Fruit fly (Drosophila melanogaster): ENCODE results near the gene Fur1.

Gene Fur1

DNA sequence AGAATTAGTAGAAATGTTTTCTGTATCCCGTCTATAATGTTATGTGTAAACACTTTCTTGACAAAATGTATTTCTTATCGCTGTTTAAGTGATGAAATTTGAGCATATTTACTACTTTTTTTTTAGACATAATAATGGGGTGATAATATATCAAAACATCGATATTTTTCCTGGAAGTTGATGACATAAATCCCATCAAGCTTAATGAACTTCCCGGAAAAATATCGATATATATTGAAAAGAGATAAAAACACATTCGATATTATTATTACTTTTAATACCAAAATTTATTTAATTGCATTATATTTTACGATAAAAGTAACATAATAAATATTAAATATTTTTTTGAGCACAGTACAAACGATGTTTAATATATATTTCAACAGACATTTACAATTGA lies 22.9 kb upstream of the Fur1 start (continued):
- no peak for TF ChIP-seq CG10147 (GFP tag; optimal IDR thresholded peaks at IDR 0.05)
- peak; percentile 55; the same call in 2 of the 3 replicates for TF ChIP-seq CG16813 (GFP tag; IDR thresholded peaks at IDR 0.05; ENCODE audit: partially characterized antibody)
- TF ChIP-seq stwl (tag; optimal IDR thresholded peaks at IDR 0.05), result peak; percentile 58
- peak; percentile 61; the same call in 2 of the 3 replicates for TF ChIP-seq knrl (GFP tag; IDR thresholded peaks at IDR 0.05; ENCODE audit: partially characterized antibody)
- peak; percentile 47 for TF ChIP-seq Dref (GFP tag; IDR thresholded peaks at IDR 0.05)
- TF ChIP-seq Doc3 (GFP tag; IDR thresholded peaks at IDR 0.05; ENCODE audit: partially characterized antibody), result peak; percentile 63; the same call in 2 of the 3 replicates
- TF ChIP-seq hbn (GFP tag; IDR thresholded peaks at IDR 0.05; ENCODE audit: partially characterized antibody), result 0 out of 2 replicates have a peak, but pooled peaks have one; percentile 40
- 0 out of 2 replicates have a peak, but pooled peaks have one; percentile 49 for TF ChIP-seq nerfin-2 (GFP tag; IDR thresholded peaks at IDR 0.05; ENCODE audit: partially characterized antibody)
- peak; percentile 61; the same call in 1 of the 3 replicates for TF ChIP-seq hb (GFP tag; IDR thresholded peaks at IDR 0.05; ENCODE audit: partially characterized antibody)
- TF ChIP-seq odd (GFP tag; optimal IDR thresholded peaks at IDR 0.05), result no peak
- TF ChIP-seq sna (GFP tag; IDR thresholded peaks at IDR 0.05; ENCODE audit: partially characterized antibody), result 0 out of 2 replicates have a peak, but pooled peaks have one; percentile 43
- 0 out of 3 replicates have a peak, but pooled peaks have one; percentile 20 for TF ChIP-seq CG6791 (GFP tag; IDR thresholded peaks at IDR 0.05; ENCODE audit: partially characterized antibody)

DNA sequence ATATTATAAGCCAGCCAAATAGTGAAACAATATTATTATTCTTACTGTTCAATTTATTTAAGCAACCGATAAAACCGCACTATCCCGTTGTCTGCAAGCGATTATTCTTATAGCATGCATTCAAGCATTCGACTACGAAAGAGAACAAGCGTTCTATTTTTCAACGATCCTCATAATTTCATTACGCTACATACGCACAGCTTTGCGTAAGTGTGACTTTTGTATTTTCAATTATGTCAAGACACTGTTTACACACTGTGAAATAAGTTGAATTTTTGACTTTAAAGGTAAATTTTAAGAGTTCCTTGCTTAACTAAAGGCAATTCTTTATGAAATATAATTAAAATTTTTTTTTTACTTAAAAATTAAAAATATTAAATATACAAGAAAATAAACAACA lies 22.2 kb upstream of the Fur1 start, which contains the start of gene CG33494:
TSS of gene CG33494 (minus strand) at position 90 of the 400 bp plus-strand sequence.
- TF ChIP-seq CG6791 (GFP tag; IDR thresholded peaks at IDR 0.05; ENCODE audit: partially characterized antibody) (0 out of 3 replicates have a peak, but pooled peaks have one; percentile 24), sqz (GFP tag; optimal IDR thresholded peaks at IDR 0.05) (no peak), CG9727 (GFP tag; optimal IDR thresholded peaks at IDR 0.05) (no peak), Mad (GFP tag; optimal IDR thresholded peaks at IDR 0.05) (no peak), CG1603 (tag; optimal IDR thresholded peaks at IDR 0.05) (peak; percentile 24), CG11456 (GFP tag; IDR thresholded peaks at IDR 0.05) (no peak), NFAT (GFP tag; IDR thresholded peaks at IDR 0.05) (no peak), nerfin-1 (tag; optimal IDR thresholded peaks at IDR 0.05) (no peak), dati (GFP tag; IDR thresholded peaks at IDR 0.05) (no peak), ssp (GFP tag; IDR thresholded peaks at IDR 0.05) (peak; percentile 95), dan (GFP tag; IDR thresholded peaks at IDR 0.05) (no peak), CG7357 (GFP tag; IDR thresholded peaks at IDR 0.05) (peak; percentile 79), CG1024 (GFP tag; IDR thresholded peaks at IDR 0.05) (peak; percentile 83), CG30020 (tag; optimal IDR thresholded peaks at IDR 0.05) (peak; percentile 86), usp (GFP tag; optimal IDR thresholded peaks at IDR 0.05) (no peak), CG17802 (tag; optimal IDR thresholded peaks at IDR 0.05) (peak; percentile 68), CG12391 (tag; optimal IDR thresholded peaks at IDR 0.05) (no peak), stwl (tag; optimal IDR thresholded peaks at IDR 0.05) (peak; percentile 20), unpg (GFP tag; optimal IDR thresholded peaks at IDR 0.05) (no peak), row (GFP tag; IDR thresholded peaks at IDR 0.05) (peak; percentile 38; the same call in 1 of the 3 replicates), pzg (GFP tag; optimal IDR thresholded peaks at IDR 0.05) (peak; percentile 15), ase (GFP tag; IDR thresholded peaks at IDR 0.05) (no peak), pfk (GFP tag; optimal IDR thresholded peaks at IDR 0.05) (peak; percentile 59), fd3F (GFP tag; optimal IDR thresholded peaks at IDR 0.05) (no peak), nmo (GFP tag; optimal IDR thresholded peaks at IDR 0.05) (peak; percentile 0), Dfd (GFP tag; optimal IDR thresholded peaks at IDR 0.05) (peak in 1 of 2 experiments; percentile 57), MBD-R2 (GFP tag; IDR thresholded peaks at IDR 0.05) (no peak)
